Worm (Caenorhabditis elegans) whole organism, mixed stage, embryonic: ENCODE measurements around the gene Y45G5AM.4.

Experiments
- M03D4.4 ChIP-seq: sonication (generic microtip); optimal IDR thresholded peaks from 2 replicates; lab custom pipeline; 2017; ENCODE audit warnings: mild to moderate bottlenecking, missing genetic modification characterization, missing compliant biosample characterization
- bed-3 ChIP-seq: fragments of 200-800 bp; sonication (Bioruptor generic); optimal IDR thresholded peaks from 3 replicates; lab custom pipeline; 2018; ENCODE audit warnings: mild to moderate bottlenecking, missing genetic modification characterization, moderate library complexity, missing compliant biosample characterization
- blmp-1 ChIP-seq: fragments of 150-350 bp; optimal IDR thresholded peaks from 2 replicates; lab custom pipeline; 2014; ENCODE audit warnings: missing biosample characterization, missing genetic modification characterization
- ceh-39 ChIP-seq: fragments of 150-350 bp; optimal IDR thresholded peaks from 2 replicates; lab custom pipeline; 2014; ENCODE audit warnings: missing biosample characterization, missing genetic modification characterization
- ceh-43 ChIP-seq: fragments of 200-800 bp; sonication (Bioruptor generic); optimal IDR thresholded peaks from 2 replicates; lab custom pipeline; 2018; ENCODE audit warnings: mild to moderate bottlenecking, missing genetic modification characterization, moderate library complexity, missing compliant biosample characterization
- ceh-83 ChIP-seq: fragments of 200-800 bp; sonication (Bioruptor generic); optimal IDR thresholded peaks from 2 replicates; lab custom pipeline; 2018; ENCODE audit warnings: mild to moderate bottlenecking, missing genetic modification characterization, missing compliant biosample characterization
- ces-1 ChIP-seq: fragments of 150-350 bp; optimal IDR thresholded peaks from 2 replicates; lab custom pipeline; 2014; ENCODE audit warnings: missing biosample characterization, missing genetic modification reagents, missing genetic modification characterization
- cnd-1 ChIP-seq: fragments of 200-800 bp; sonication (Bioruptor generic); optimal IDR thresholded peaks from 2 replicates; lab custom pipeline; 2018; ENCODE audit warnings: mild to moderate bottlenecking, missing genetic modification characterization, missing compliant biosample characterization
- drap-1 ChIP-seq: fragments of 200-800 bp; sonication (Bioruptor generic); optimal IDR thresholded peaks from 3 replicates; lab custom pipeline; 2018; ENCODE audit warnings: mild to moderate bottlenecking, missing genetic modification characterization, missing compliant biosample characterization
- elt-1 ChIP-seq: sonication (generic microtip); optimal IDR thresholded peaks from 2 replicates; lab custom pipeline; 2017; ENCODE audit warnings: missing genetic modification characterization, mild to moderate bottlenecking, missing compliant biosample characterization, antibody characterized with exemption, moderate library complexity, borderline replicate concordance; ENCODE audit not compliant: insufficient read depth
- elt-3 ChIP-seq: fragments of 150-350 bp; optimal IDR thresholded peaks from 2 replicates; lab custom pipeline; 2014; ENCODE audit warnings: missing biosample characterization, missing genetic modification characterization
- ham-2 ChIP-seq: fragments of 200-800 bp; sonication (Bioruptor generic); optimal IDR thresholded peaks from 2 replicates; lab custom pipeline; 2018; ENCODE audit warnings: mild to moderate bottlenecking, missing genetic modification characterization, missing compliant biosample characterization
- hlh-1 ChIP-seq: fragments of 150-350 bp; optimal IDR thresholded peaks from 2 replicates; lab custom pipeline; 2014; ENCODE audit warnings: missing biosample characterization, missing genetic modification reagents, missing genetic modification characterization
- lin-13 ChIP-seq: fragments of 150-350 bp; optimal IDR thresholded peaks from 2 replicates; lab custom pipeline; 2014; ENCODE audit warnings: missing biosample characterization, missing genetic modification characterization
- lin-32 ChIP-seq: fragments of 200-800 bp; sonication (Bioruptor generic); optimal IDR thresholded peaks from 2 replicates; lab custom pipeline; 2018; ENCODE audit warnings: mild to moderate bottlenecking, missing genetic modification characterization, missing compliant biosample characterization
- mab-5 ChIP-seq: fragments of 150-350 bp; optimal IDR thresholded peaks from 2 replicates; lab custom pipeline; 2014; ENCODE audit warnings: missing biosample characterization, missing genetic modification characterization
- mep-1 ChIP-seq: fragments of 150-350 bp; optimal IDR thresholded peaks from 2 replicates; lab custom pipeline; 2017; ENCODE audit warnings: missing biosample characterization, missing genetic modification reagents, missing genetic modification characterization, inconsistent platforms
- mls-2 ChIP-seq: sonication (generic microtip); optimal IDR thresholded peaks from 2 replicates; lab custom pipeline; 2016; ENCODE audit warnings: mild to moderate bottlenecking, missing genetic modification characterization, moderate library complexity, missing compliant biosample characterization
- nhr-2 ChIP-seq: fragments of 150-350 bp; optimal IDR thresholded peaks from 2 replicates; lab custom pipeline; 2014; ENCODE audit warnings: missing biosample characterization, missing genetic modification characterization
- nhr-237 ChIP-seq: fragments of 150-350 bp; optimal IDR thresholded peaks from 2 replicates; lab custom pipeline; 2014; ENCODE audit warnings: missing biosample characterization, missing genetic modification characterization
- nhr-28 ChIP-seq: fragments of 150-350 bp; optimal IDR thresholded peaks from 2 replicates; lab custom pipeline; 2014; ENCODE audit warnings: missing biosample characterization, missing genetic modification characterization
- nhr-76 ChIP-seq: sonication (generic microtip); optimal IDR thresholded peaks from 2 replicates; lab custom pipeline; 2017; ENCODE audit warnings: missing biosample characterization, missing genetic modification characterization
- pha-4 ChIP-seq: fragments of 150-350 bp; optimal IDR thresholded peaks from 2 replicates; lab custom pipeline; 2018; ENCODE audit warnings: missing biosample characterization, missing genetic modification reagents, missing genetic modification characterization
- sem-2 ChIP-seq: fragments of 200-800 bp; sonication (Bioruptor generic); optimal IDR thresholded peaks from 2 replicates; lab custom pipeline; 2018; ENCODE audit warnings: mild to moderate bottlenecking, missing genetic modification characterization, missing compliant biosample characterization
- snpc-4 ChIP-seq: fragments of 150-350 bp; optimal IDR thresholded peaks from 2 replicates; lab custom pipeline; 2014; ENCODE audit warnings: missing biosample characterization, missing genetic modification characterization
- tbx-8 ChIP-seq: fragments of 200-800 bp; sonication (Bioruptor generic); optimal IDR thresholded peaks from 2 replicates; lab custom pipeline; 2018; ENCODE audit warnings: mild to moderate bottlenecking, missing genetic modification characterization, moderate library complexity, missing compliant biosample characterization
- unc-39 ChIP-seq: fragments of 150-350 bp; optimal IDR thresholded peaks from 2 replicates; lab custom pipeline; 2014; ENCODE audit warnings: missing biosample characterization, missing genetic modification characterization
- unc-62 ChIP-seq: fragments of 150-350 bp; optimal IDR thresholded peaks from 2 replicates; lab custom pipeline; 2014; ENCODE audit warnings: missing biosample characterization, missing genetic modification reagents, missing genetic modification characterization
- zip-8 ChIP-seq: fragments of 150-350 bp; optimal IDR thresholded peaks from 2 replicates; lab custom pipeline; 2014; ENCODE audit warnings: missing biosample characterization, missing genetic modification characterization
- ztf-11 ChIP-seq: fragments of 150-350 bp; optimal IDR thresholded peaks from 2 replicates; lab custom pipeline; 2014; ENCODE audit warnings: missing biosample characterization, missing genetic modification characterization

The Y45G5AM.4 gene

ce11 chrV:4168045-4168444 is 5.0 kb downstream of the Y45G5AM.4 start:
- TF ChIP-seq elt-3 (tag; lab: Kevin White, UChicago) (no peak), ceh-39 (tag; lab: Kevin White, UChicago) (no peak), ceh-43 (GFP tag; lab: Kevin White, UChicago) (no peak), mab-5 (no peak), nhr-2 (tag; lab: Kevin White, UChicago) (no peak), unc-39 (no peak), M03D4.4 (tag; lab: Kevin White, UChicago) (no peak), mep-1 (tag; lab: Kevin White, UChicago) (no peak), lin-13 (tag; lab: Kevin White, UChicago) (no peak), pha-4 (no peak), unc-62 (GFP tag; lab: Kevin White, UChicago) (no peak), mls-2 (tag; lab: Kevin White, UChicago) (no peak), nhr-76 (tag; lab: Kevin White, UChicago) (no peak), ceh-83 (GFP tag; lab: Kevin White, UChicago) (no peak), tbx-8 (GFP tag; lab: Kevin White, UChicago) (no peak), nhr-237 (no peak)

ce11 chrV:4169658-4170057 is 6.6 kb downstream of the Y45G5AM.4 start:
- no peak for TF ChIP-seq hlh-1
- no peak for TF ChIP-seq snpc-4 (tag; lab: Kevin White, UChicago)
- no peak for TF ChIP-seq nhr-2 (tag; lab: Kevin White, UChicago)
- TF ChIP-seq ceh-39 (tag; lab: Kevin White, UChicago): peak; percentile 19
- TF ChIP-seq nhr-28: no peak
- peak; percentile 7 for TF ChIP-seq ces-1 (GFP tag; lab: Kevin White, UChicago)
- no peak for TF ChIP-seq ztf-11 (tag; lab: Kevin White, UChicago)
- TF ChIP-seq mep-1 (tag; lab: Kevin White, UChicago): peak; percentile 41
- TF ChIP-seq nhr-76 (tag; lab: Kevin White, UChicago): no peak
- TF ChIP-seq cnd-1 (tag; lab: Kevin White, UChicago): no peak
- TF ChIP-seq lin-13 (tag; lab: Kevin White, UChicago): no peak
- TF ChIP-seq ham-2 (GFP tag; lab: Kevin White, UChicago): no peak
- no peak for TF ChIP-seq elt-1
- TF ChIP-seq blmp-1 (tag; lab: Kevin White, UChicago): no peak
- no peak for TF ChIP-seq lin-32 (GFP tag; lab: Kevin White, UChicago)
- TF ChIP-seq, all 35 proteins: peak for 3

- TF ChIP-seq zip-8: peak; percentile 21
- no peak for TF ChIP-seq blmp-1 (tag; lab: Kevin White, UChicago)
Observed at ce11 chrV:4170138-4170537, 7.1 kb downstream of the Y45G5AM.4 start, which contains the start of gene Y45G5AM.7. TSS of gene Y45G5AM.7 (minus strand) at chrV:4170238.

ce11 chrV:4175624-4176023 is 12.6 kb downstream of the Y45G5AM.4 start, which contains the start of the genes coh-4 and pid-5:
TSS of gene coh-4 (minus strand) at chrV:4175640.
TSS of gene pid-5 (plus strand) at chrV:4175882.
- TF ChIP-seq bed-3 (GFP tag; lab: Kevin White, UChicago): no peak
- TF ChIP-seq elt-1: no peak
- TF ChIP-seq mep-1 (tag; lab: Kevin White, UChicago): no peak
- no peak for TF ChIP-seq drap-1 (GFP tag; lab: Kevin White, UChicago)
- TF ChIP-seq ceh-39 (tag; lab: Kevin White, UChicago): no peak
- TF ChIP-seq nhr-28: no peak
- no peak for TF ChIP-seq mab-5
- no peak for TF ChIP-seq ham-2 (GFP tag; lab: Kevin White, UChicago)
- no peak for TF ChIP-seq unc-62 (GFP tag; lab: Kevin White, UChicago)
- TF ChIP-seq sem-2 (GFP tag; lab: Kevin White, UChicago): no peak
- TF ChIP-seq pha-4: no peak
- no peak for TF ChIP-seq elt-3 (tag; lab: Kevin White, UChicago)
- TF ChIP-seq zip-8: no peak
- no peak for TF ChIP-seq ceh-83 (GFP tag; lab: Kevin White, UChicago)
- no peak for TF ChIP-seq hlh-1
- TF ChIP-seq snpc-4 (tag; lab: Kevin White, UChicago): no peak
- TF ChIP-seq tbx-8 (GFP tag; lab: Kevin White, UChicago): no peak
- TF ChIP-seq lin-13 (tag; lab: Kevin White, UChicago): no peak
- no peak for TF ChIP-seq nhr-2 (tag; lab: Kevin White, UChicago)
- TF ChIP-seq, all 35 proteins: peak for 0

ce11 chrV:4181272-4181671 is 18.2 kb downstream of the Y45G5AM.4 start:
- TF ChIP-seq ceh-39 (tag; lab: Kevin White, UChicago) (no peak), nhr-76 (tag; lab: Kevin White, UChicago) (no peak), ces-1 (GFP tag; lab: Kevin White, UChicago) (no peak), ham-2 (GFP tag; lab: Kevin White, UChicago) (no peak), mep-1 (tag; lab: Kevin White, UChicago) (no peak)
